Worm (Caenorhabditis elegans) whole organism, L2 larva: ENCODE results near the gene pudl-2.

Source experiments
- ceh-16 ChIP-seq: fragments of 150-350 bp; optimal IDR thresholded peaks from 2 replicates; lab custom pipeline; 2014; ENCODE audit warnings: missing biosample characterization, missing genetic modification characterization
- fos-1 ChIP-seq: fragments of 150-350 bp; optimal IDR thresholded peaks from 2 replicates; lab custom pipeline; 2014; ENCODE audit warnings: missing biosample characterization, missing genetic modification characterization
- lin-39 ChIP-seq: fragments of 150-350 bp; optimal IDR thresholded peaks from 2 replicates; lab custom pipeline; 2014; ENCODE audit warnings: missing biosample characterization, missing genetic modification reagents, missing genetic modification characterization
- nhr-10 ChIP-seq: sonication (generic microtip); optimal IDR thresholded peaks from 2 replicates; lab custom pipeline; 2017; ENCODE audit warnings: missing biosample characterization, missing genetic modification characterization

ce11 chrIV:2803652-2804051 lies 31.0 kb upstream of the pudl-2 start, which contains the start of gene Y54G2A.32:
- TF ChIP-seq ceh-16 (tag; lab: Kevin White, UChicago) (no peak), nhr-10 (tag; lab: Kevin White, UChicago) (no peak), fos-1 (tag; lab: Kevin White, UChicago) (no peak), lin-39 (tag; lab: Kevin White, UChicago) (no peak)
